Worm (Caenorhabditis elegans): Measurements from ENCODE around the gene adt-3.

- TF ChIP-seq mep-1 (tag; optimal IDR thresholded peaks at IDR 0.05): no peak
- TF ChIP-seq unc-39 (tag; optimal IDR thresholded peaks at IDR 0.05): no peak
- TF ChIP-seq nhr-237 (tag; optimal IDR thresholded peaks at IDR 0.05): no peak
- TF ChIP-seq lin-1 (GFP tag; IDR thresholded peaks at IDR 0.05): no peak
- no peak for TF ChIP-seq lin-39 (tag; optimal IDR thresholded peaks at IDR 0.05)
- TF ChIP-seq R02D3.7 (tag; optimal IDR thresholded peaks at IDR 0.05): no peak
- TF ChIP-seq ZK546.5 (tag; optimal IDR thresholded peaks at IDR 0.05): no peak
- TF ChIP-seq zfp-2 (tag; optimal IDR thresholded peaks at IDR 0.05): no peak
- no peak for TF ChIP-seq hmg-1.1 (GFP tag; IDR thresholded peaks at IDR 0.05)
- no peak for TF ChIP-seq nhr-41 (GFP tag; IDR thresholded peaks at IDR 0.05)
- no peak for TF ChIP-seq egl-27 (tag; optimal IDR thresholded peaks at IDR 0.05)
- TF ChIP-seq nhr-10 (tag; optimal IDR thresholded peaks at IDR 0.05): no peak
- no peak for TF ChIP-seq dmd-9 (GFP tag; IDR thresholded peaks at IDR 0.05)
These were observed 30.1 kb upstream of the adt-3 start for ce11 chrX:3901389-3901788.
